Worm (Caenorhabditis elegans) whole organism, late embryonic: Measurements from ENCODE around the gene ZK930.2.

Source experiments
- F13H6.1 ChIP-seq: sonication (generic microtip); optimal IDR thresholded peaks from 2 replicates; lab custom pipeline; 2016; ENCODE audit warnings: missing genetic modification characterization, missing compliant biosample characterization
- ama-1 ChIP-seq: fragments of 150-350 bp; optimal IDR thresholded peaks from 2 replicates; lab custom pipeline; 2014
- ceh-18 ChIP-seq: sonication (generic microtip); optimal IDR thresholded peaks from 2 replicates; lab custom pipeline; 2016; ENCODE audit warnings: missing genetic modification characterization, missing compliant biosample characterization
- ceh-30 ChIP-seq: fragments of 150-350 bp; optimal IDR thresholded peaks from 2 replicates; lab custom pipeline; 2014; ENCODE audit warnings: missing biosample characterization, missing genetic modification characterization
- dve-1 ChIP-seq: sonication (generic microtip); optimal IDR thresholded peaks from 2 replicates; lab custom pipeline; 2017; ENCODE audit warnings: antibody characterized with exemption, mild to moderate bottlenecking, missing genetic modification characterization, missing compliant biosample characterization
- elt-4 ChIP-seq: sonication (generic microtip); optimal IDR thresholded peaks from 2 replicates; lab custom pipeline; 2016; ENCODE audit warnings: missing genetic modification characterization, missing compliant biosample characterization
- hlh-13 ChIP-seq: fragments of 200-800 bp; sonication (Bioruptor generic); optimal IDR thresholded peaks from 2 replicates; lab custom pipeline; 2018; ENCODE audit warnings: mild to moderate bottlenecking, missing genetic modification characterization, missing compliant biosample characterization
- hlh-8 ChIP-seq: sonication (generic microtip); optimal IDR thresholded peaks from 2 replicates; lab custom pipeline; 2016; ENCODE audit warnings: missing genotype, missing genetic modification characterization, missing compliant biosample characterization
- nhr-232 ChIP-seq: sonication (generic microtip); optimal IDR thresholded peaks from 2 replicates; lab custom pipeline; 2016; ENCODE audit warnings: missing genetic modification characterization, missing compliant biosample characterization
- sox-4 ChIP-seq: sonication (generic microtip); optimal IDR thresholded peaks from 2 replicates; lab custom pipeline; 2017; ENCODE audit warnings: mild to moderate bottlenecking, missing genetic modification characterization, inconsistent platforms, missing compliant biosample characterization

- TF ChIP-seq hlh-8 (no peak), ceh-18 (no peak), elt-4 (no peak), F13H6.1 (no peak), ama-1 (no peak), nhr-232 (tag; lab: Kevin White, UChicago) (no peak), hlh-13 (GFP tag; lab: Kevin White, UChicago) (no peak), ceh-30 (no peak), dve-1 (tag; lab: Kevin White, UChicago) (no peak), sox-4 (tag; lab: Kevin White, UChicago) (no peak)
Measured at ce11 chrII:11856361-11856760, 36.9 kb downstream of the ZK930.2 start, which contains the start of gene clh-1.
